Worm (Caenorhabditis elegans): ENCODE results near the gene his-8.

his-8 gene

ce11 chrV:8495965-8496364, 36.9 kb downstream of the his-8 start (continued):
- TF ChIP-seq ztf-3 (GFP tag; optimal IDR thresholded peaks at IDR 0.05): no peak
- no peak for TF ChIP-seq ceh-58 (GFP tag; IDR thresholded peaks at IDR 0.05)
- no peak for TF ChIP-seq F37B4.10 (GFP tag; IDR thresholded peaks at IDR 0.05)
- TF ChIP-seq aptf-2 (GFP tag; conservative IDR thresholded peaks at IDR 0.05): no peak
- no peak for TF ChIP-seq aptf-3 (GFP tag; IDR thresholded peaks at IDR 0.05)
- TF ChIP-seq rcor-1 (GFP tag; IDR thresholded peaks at IDR 0.05): no peak
- no peak for TF ChIP-seq unc-62 (GFP tag; optimal IDR thresholded peaks at IDR 0.05)
- TF ChIP-seq rpc-1 (optimal IDR thresholded peaks at IDR 0.05): peak; percentile 72
- peak; percentile 88 for TF ChIP-seq rpc-1 (tag; optimal IDR thresholded peaks at IDR 0.05)
- no peak for TF ChIP-seq B0019.2 (GFP tag; conservative IDR thresholded peaks at IDR 0.05)
- peak; percentile 70 for TF ChIP-seq T26A5.8 (tag; optimal IDR thresholded peaks at IDR 0.05)
- no peak for TF ChIP-seq ets-4 (GFP tag; optimal IDR thresholded peaks at IDR 0.05)
- TF ChIP-seq F55B11.4 (tag; optimal IDR thresholded peaks at IDR 0.05; ENCODE audit: borderline replicate concordance, insufficient read depth): no peak
- no peak for TF ChIP-seq bed-2 (GFP tag; IDR thresholded peaks at IDR 0.05)
- TF ChIP-seq attf-6 (GFP tag; IDR thresholded peaks at IDR 0.05): 0 out of 2 replicates have a peak, but pooled peaks have one; percentile 47
- TF ChIP-seq F49E8.2 (tag; optimal IDR thresholded peaks at IDR 0.05; ENCODE audit: insufficient read depth): peak; percentile 21
- no peak for TF ChIP-seq egrh-3 (GFP tag; IDR thresholded peaks at IDR 0.05)
- peak; percentile 43 for TF ChIP-seq attf-5 (GFP tag; optimal IDR thresholded peaks at IDR 0.05)
- TF ChIP-seq hlh-26 (GFP tag; conservative IDR thresholded peaks at IDR 0.05): no peak
- no peak for TF ChIP-seq Y79H2A.3 (GFP tag; conservative IDR thresholded peaks at IDR 0.05)
- TF ChIP-seq efl-1 (GFP tag; optimal IDR thresholded peaks at IDR 0.05): no peak
- TF ChIP-seq hsf-1 (GFP tag; IDR thresholded peaks at IDR 0.05): peak; percentile 60; the same call in 1 of the 2 replicates
- TF ChIP-seq lin-26 (GFP tag; IDR thresholded peaks at IDR 0.05): peak; percentile 86
- TF ChIP-seq hmg-20 (GFP tag; IDR thresholded peaks at IDR 0.05): no peak
- TF ChIP-seq ceh-79 (tag; optimal IDR thresholded peaks at IDR 0.05): no peak
- TF ChIP-seq ztf-26 (tag; optimal IDR thresholded peaks at IDR 0.05): no peak
- peak; percentile 78 for TF ChIP-seq die-1 (tag; optimal IDR thresholded peaks at IDR 0.05)
- TF ChIP-seq snpc-3.4 (tag; optimal IDR thresholded peaks at IDR 0.05): peak; percentile 34
- TF ChIP-seq F39B2.1 (GFP tag; IDR thresholded peaks at IDR 0.05): no peak
- no peak for TF ChIP-seq ztf-6 (GFP tag; IDR thresholded peaks at IDR 0.05)
- no peak for TF ChIP-seq nfya-1 (tag; optimal IDR thresholded peaks at IDR 0.05; ENCODE audit: borderline replicate concordance, insufficient read depth)
- TF ChIP-seq pha-4 (tag; optimal IDR thresholded peaks at IDR 0.05): no peak
- peak; percentile 72 for TF ChIP-seq hmg-1.2 (GFP tag; IDR thresholded peaks at IDR 0.05)
- no peak for TF ChIP-seq lag-1 (GFP tag; IDR thresholded peaks at IDR 0.05)
- TF ChIP-seq madf-10 (tag; optimal IDR thresholded peaks at IDR 0.05): peak; percentile 33
- TF ChIP-seq cebp-1 (GFP tag; IDR thresholded peaks at IDR 0.05): no peak
- peak; percentile 47 for TF ChIP-seq cebp-1 (tag; optimal IDR thresholded peaks at IDR 0.05)
- TF ChIP-seq let-526 (GFP tag; IDR thresholded peaks at IDR 0.05): no peak
- TF ChIP-seq tbp1 (GFP tag; optimal IDR thresholded peaks at IDR 0.05): peak; percentile 93
- no peak for TF ChIP-seq ama-1 (optimal IDR thresholded peaks at IDR 0.05)
- peak in 1 of 2 experiments; percentile 72 for TF ChIP-seq ama-1 (GFP tag; optimal IDR thresholded peaks at IDR 0.05)
- TF ChIP-seq Y67H2A.10 (GFP tag; conservative IDR thresholded peaks at IDR 0.05): peak; percentile 35; the same call in 1 of the 2 replicates
- TF ChIP-seq bed-1 (GFP tag; IDR thresholded peaks at IDR 0.05): no peak
- no peak for TF ChIP-seq atf-7 (tag; optimal IDR thresholded peaks at IDR 0.05)
- no peak for TF ChIP-seq B0035.1 (tag; optimal IDR thresholded peaks at IDR 0.05)
- TF ChIP-seq nfyb-1 (GFP tag; IDR thresholded peaks at IDR 0.05): no peak
- peak; percentile 16 for TF ChIP-seq ceh-27 (GFP tag; optimal IDR thresholded peaks at IDR 0.05)
- TF ChIP-seq tbx-9 (tag; optimal IDR thresholded peaks at IDR 0.05; ENCODE audit: borderline replicate concordance): no peak
- TF ChIP-seq dpff-1 (tag; optimal IDR thresholded peaks at IDR 0.05): no peak
- peak; percentile 53 for TF ChIP-seq nhr-90 (tag; optimal IDR thresholded peaks at IDR 0.05)
- 0 out of 2 replicates have a peak, but pooled peaks have one; percentile 44 for TF ChIP-seq cebp-2 (GFP tag; IDR thresholded peaks at IDR 0.05)

Measured in whole organism, young adult.